Worm (Caenorhabditis elegans) whole organism, midembryonic: Measurements from ENCODE around the gene nas-16.

Source experiments
- flt-1 ChIP-seq: fragments of 200-800 bp; sonication (Bioruptor generic); IDR thresholded peaks from 2 replicates; pipeline ENCODE4 v1.3.6; 2022; ENCODE audit warnings: missing genetic modification characterization, missing compliant biosample characterization
- ztf-23 ChIP-seq: fragments of 200-800 bp; sonication (Bioruptor generic); IDR thresholded peaks from 2 replicates; pipeline ENCODE4 v1.3.6; 2022; ENCODE audit warnings: missing genetic modification reagents, missing genetic modification characterization, missing compliant biosample characterization

DNA sequence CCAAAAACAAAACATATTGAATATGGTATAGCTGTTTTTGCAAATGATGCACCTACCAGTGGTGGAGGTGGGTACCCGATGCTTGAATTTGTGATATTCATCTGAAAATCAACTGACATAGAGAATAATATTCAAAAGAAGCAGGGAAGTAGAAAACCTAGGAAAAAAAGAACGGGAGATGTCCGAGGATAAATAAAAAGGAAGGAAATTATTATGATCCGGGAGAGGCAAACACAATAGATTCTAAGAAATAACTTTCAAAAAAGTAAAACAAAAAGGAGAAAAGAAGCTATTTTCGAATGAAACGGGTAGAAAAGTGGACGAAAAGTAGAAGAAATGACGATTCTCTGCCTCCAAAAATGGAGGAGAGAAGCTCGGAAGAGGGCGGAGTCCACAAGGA lies 39.2 kb upstream of the nas-16 start, which contains the start of gene npr-25:
- TF ChIP-seq ztf-23 (GFP tag; lab: Robert Waterston, UW) (no peak), flt-1 (GFP tag; lab: Robert Waterston, UW) (no peak)
